Fruit fly (Drosophila melanogaster): ENCODE data around the gene CG9641.

Gene CG9641

DNA sequence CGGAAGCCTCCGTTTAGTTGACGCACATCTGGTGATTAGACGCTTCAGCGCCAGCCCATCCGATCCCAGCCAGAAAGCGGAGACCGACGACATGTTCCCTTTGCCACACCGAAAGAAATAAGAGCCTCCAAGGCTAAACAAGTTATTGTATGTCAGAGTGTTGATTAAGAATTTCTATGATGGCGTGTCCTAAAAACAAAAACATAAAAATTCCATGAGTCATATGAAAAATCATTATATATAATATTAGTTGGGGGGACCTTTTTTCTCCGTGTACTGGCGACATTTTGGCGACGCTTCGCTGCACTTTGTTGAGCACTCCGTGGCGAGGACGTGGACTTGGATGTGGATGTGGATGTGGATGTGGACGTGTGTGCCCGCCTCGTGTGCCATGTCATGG, 36.1 kb upstream of the CG9641 start (continued):
- TF ChIP-seq Sin3A (optimal IDR thresholded peaks at IDR 0.05), result no peak
- no peak for TF ChIP-seq CG3726 (GFP tag; IDR thresholded peaks at IDR 0.05)
- no peak for TF ChIP-seq fd64A (GFP tag; optimal IDR thresholded peaks at IDR 0.05)
- peak; percentile 13 for TF ChIP-seq az2 (GFP tag; optimal IDR thresholded peaks at IDR 0.05)
- TF ChIP-seq nom (GFP tag; optimal IDR thresholded peaks at IDR 0.05), result no peak
- TF ChIP-seq B-H2 (GFP tag; optimal IDR thresholded peaks at IDR 0.05), result no peak
- TF ChIP-seq CG1603 (tag; optimal IDR thresholded peaks at IDR 0.05), result no peak
- no peak for TF ChIP-seq CG17186 (GFP tag; optimal IDR thresholded peaks at IDR 0.05)
- TF ChIP-seq Hr78 (GFP tag; optimal IDR thresholded peaks at IDR 0.05), result no peak
- TF ChIP-seq abd-A (tag; optimal IDR thresholded peaks at IDR 0.05), result no peak
- TF ChIP-seq ftz-f1 (GFP tag; optimal IDR thresholded peaks at IDR 0.05), result no peak
- no peak for TF ChIP-seq CG10654 (GFP tag; optimal IDR thresholded peaks at IDR 0.05)
- no peak for TF ChIP-seq CG10321 (GFP tag; IDR thresholded peaks at IDR 0.05)
- no peak for TF ChIP-seq corto (GFP tag; optimal IDR thresholded peaks at IDR 0.05)
- TF ChIP-seq CG4854 (GFP tag; optimal IDR thresholded peaks at IDR 0.05), result no peak
- TF ChIP-seq CG32767 (GFP tag; IDR thresholded peaks at IDR 0.05), result no peak
- no peak for TF ChIP-seq tx (GFP tag; optimal IDR thresholded peaks at IDR 0.05)
- TF ChIP-seq br (optimal IDR thresholded peaks at IDR 0.05), result no peak
- TF ChIP-seq CG34422 (GFP tag; IDR thresholded peaks at IDR 0.05), result no peak
- peak; percentile 37 for TF ChIP-seq CG5245 (GFP tag; optimal IDR thresholded peaks at IDR 0.05)
- no peak for TF ChIP-seq CG3995 (GFP tag; optimal IDR thresholded peaks at IDR 0.05)
- no peak for TF ChIP-seq gsb-n (tag; optimal IDR thresholded peaks at IDR 0.05)
- no peak for TF ChIP-seq sd (tag; optimal IDR thresholded peaks at IDR 0.05)
- TF ChIP-seq chn (GFP tag; optimal IDR thresholded peaks at IDR 0.05), result no peak
- TF ChIP-seq Doc2 (GFP tag; IDR thresholded peaks at IDR 0.05), result no peak
- TF ChIP-seq CG14710 (tag; optimal IDR thresholded peaks at IDR 0.05), result peak; percentile 34
- TF ChIP-seq Neu2 (GFP tag; optimal IDR thresholded peaks at IDR 0.05; ENCODE audit: borderline replicate concordance), result no peak
- TF ChIP-seq ci (GFP tag; IDR thresholded peaks at IDR 0.05), result peak; percentile 65; the same call in 1 of the 3 replicates
- TF ChIP-seq D19B (GFP tag; optimal IDR thresholded peaks at IDR 0.05), result no peak
- TF ChIP-seq Dad (GFP tag; optimal IDR thresholded peaks at IDR 0.05), result no peak
- no peak for TF ChIP-seq CG31388 (GFP tag; optimal IDR thresholded peaks at IDR 0.05)
- no peak for TF ChIP-seq Hr39 (optimal IDR thresholded peaks at IDR 0.05)
- no peak for TF ChIP-seq Taf1 (GFP tag; IDR thresholded peaks at IDR 0.05)
- TF ChIP-seq Sry-δ (GFP tag; optimal IDR thresholded peaks at IDR 0.05), result no peak
- no peak for TF ChIP-seq CG10147 (GFP tag; optimal IDR thresholded peaks at IDR 0.05)
- TF ChIP-seq D19A (tag; optimal IDR thresholded peaks at IDR 0.05), result no peak
- peak; percentile 45 for TF ChIP-seq CG31441 (GFP tag; IDR thresholded peaks at IDR 0.05)
- TF ChIP-seq BtbVII (GFP tag; optimal IDR thresholded peaks at IDR 0.05), result no peak
- TF ChIP-seq NC2α (GFP tag; optimal IDR thresholded peaks at IDR 0.05), result no peak
- TF ChIP-seq Dbx (GFP tag; IDR thresholded peaks at IDR 0.05), result no peak
- TF ChIP-seq so (GFP tag; IDR thresholded peaks at IDR 0.05), result no peak
- TF ChIP-seq CHES-1-like (GFP tag; optimal IDR thresholded peaks at IDR 0.05), result no peak
- no peak for TF ChIP-seq eve (GFP tag; optimal IDR thresholded peaks at IDR 0.05)
- no peak for TF ChIP-seq grau (tag; optimal IDR thresholded peaks at IDR 0.05)
- no peak for TF ChIP-seq emc (GFP tag; optimal IDR thresholded peaks at IDR 0.05)
- TF ChIP-seq tin (GFP tag; optimal IDR thresholded peaks at IDR 0.05), result peak; percentile 34
- no peak for TF ChIP-seq tll (GFP tag; optimal IDR thresholded peaks at IDR 0.05)
- TF ChIP-seq CG6272 (GFP tag; IDR thresholded peaks at IDR 0.05), result no peak
- TF ChIP-seq Fer1 (GFP tag; optimal IDR thresholded peaks at IDR 0.05), result no peak
- TF ChIP-seq wdn (GFP tag; IDR thresholded peaks at IDR 0.05), result no peak
- peak; percentile 45; the same call in 1 of the 2 replicates for TF ChIP-seq CG17328 (GFP tag; IDR thresholded peaks at IDR 0.05)
- no peak for TF ChIP-seq CG7357 (GFP tag; IDR thresholded peaks at IDR 0.05)
- no peak for TF ChIP-seq Meics (GFP tag; optimal IDR thresholded peaks at IDR 0.05)
- peak; percentile 4 for TF ChIP-seq CG4820 (GFP tag; optimal IDR thresholded peaks at IDR 0.05)

Data from whole organism, embryonic.